Fruit fly (Drosophila melanogaster) whole organism, embryonic: ENCODE results near the gene Unr.

Source experiments
- Abd-B ChIP-seq: fragments of 200-800 bp; sonication (Bioruptor generic); optimal IDR thresholded peaks from 2 replicates; lab custom pipeline; 2018; ENCODE audit warnings: missing biosample characterization, mild to moderate bottlenecking, missing genetic modification characterization, moderate library complexity
- Atf6 ChIP-seq: fragments of 200-800 bp; sonication (Bioruptor generic); IDR thresholded peaks from 2 replicates; pipeline ENCODE4 v1.3.6; 2022; ENCODE audit warnings: missing biosample characterization, missing genetic modification characterization
- Bgb ChIP-seq: fragments of 200-800 bp; sonication (Bioruptor generic); IDR thresholded peaks from 2 replicates; pipeline ENCODE4 v1.3.6; 2022; ENCODE audit warnings: missing biosample characterization, missing genetic modification characterization; ENCODE audit not compliant: partially characterized antibody
- CG18599 ChIP-seq: fragments of 200-800 bp; sonication (Bioruptor generic); optimal IDR thresholded peaks from 3 replicates; lab custom pipeline; 2017; ENCODE audit warnings: missing biosample characterization, missing genetic modification characterization, mild to moderate bottlenecking, moderate library complexity, missing genetic modification reagents
- CG3847 ChIP-seq: fragments of 200-800 bp; sonication (Bioruptor generic); IDR thresholded peaks from 2 replicates; pipeline ENCODE4 v1.3.6; 2022; ENCODE audit warnings: missing biosample characterization, missing genetic modification characterization
- CG4617 ChIP-seq: fragments of 200-800 bp; sonication (Bioruptor generic); optimal IDR thresholded peaks from 3 replicates; lab custom pipeline; 2016; ENCODE audit warnings: missing biosample characterization, missing genetic modification characterization, borderline replicate concordance
- CG7987 ChIP-seq: fragments of 200-800 bp; sonication (Bioruptor generic); optimal IDR thresholded peaks from 2 replicates; lab custom pipeline; 2018; ENCODE audit warnings: missing biosample characterization, mild to moderate bottlenecking, missing genetic modification characterization, moderate library complexity
- CG8089 ChIP-seq: fragments of 200-800 bp; sonication (Bioruptor generic); optimal IDR thresholded peaks from 3 replicates; lab custom pipeline; 2016; ENCODE audit warnings: missing biosample characterization, missing genetic modification characterization
- D ChIP-seq, 2 experiments: fragments of 200-800 bp in 1 of 2; fragments of >200 bp in 1 of 2; sonication (Bioruptor generic) in 1 of 2; optimal IDR thresholded peaks; 2 replicates in 1 of 2; 3 replicates in 1 of 2; lab custom pipeline; 2017; ENCODE audit warnings: mild to moderate bottlenecking in 1 of 2, missing biosample characterization in 1 of 2, missing genetic modification characterization in 1 of 2, missing genetic modification reagents in 1 of 2
- D19A ChIP-seq: fragments of 200-800 bp; optimal IDR thresholded peaks from 3 replicates; lab custom pipeline; 2019; ENCODE audit warnings: missing biosample characterization, mild to moderate bottlenecking, missing genetic modification characterization, moderate library complexity
- Dbx ChIP-seq: fragments of 200-800 bp; sonication (Bioruptor generic); IDR thresholded peaks from 3 replicates; pipeline ENCODE4 v1.3.6; 2022; ENCODE audit warnings: missing biosample characterization, missing genetic modification characterization
- Deaf1 ChIP-seq: fragments of 200-800 bp; optimal IDR thresholded peaks from 3 replicates; lab custom pipeline; 2019; ENCODE audit warnings: missing biosample characterization, mild to moderate bottlenecking, missing genetic modification characterization, moderate library complexity
- ERR ChIP-seq: fragments of 200-800 bp; sonication (Bioruptor generic); optimal IDR thresholded peaks from 2 replicates; lab custom pipeline; 2016; ENCODE audit warnings: missing biosample characterization, missing genetic modification characterization
- Eip74EF ChIP-seq, 2 experiments: fragments of 200-800 bp in 1 of 2; fragments of >200 bp in 1 of 2; sonication (Bioruptor generic) in 1 of 2; optimal IDR thresholded peaks; 2 replicates each; lab custom pipeline; 2017 to 2019; ENCODE audit warnings: missing biosample characterization in 2 of 2, missing genetic modification characterization in 2 of 2, mild to moderate bottlenecking in 1 of 2, moderate library complexity in 1 of 2
- HLHmδ ChIP-seq: fragments of 200-800 bp; sonication (Bioruptor generic); optimal IDR thresholded peaks from 2 replicates; lab custom pipeline; 2018; ENCODE audit warnings: missing biosample characterization, mild to moderate bottlenecking, missing genetic modification characterization, moderate library complexity
- Hand ChIP-seq: fragments of 200-800 bp; sonication (Bioruptor generic); optimal IDR thresholded peaks from 2 replicates; lab custom pipeline; 2017; ENCODE audit warnings: mild to moderate bottlenecking, missing biosample characterization, missing genetic modification reagents, missing genetic modification characterization
- Jarid2 ChIP-seq: fragments of 200-800 bp; sonication (Bioruptor generic); optimal IDR thresholded peaks from 3 replicates; lab custom pipeline; 2017; ENCODE audit warnings: mild to moderate bottlenecking, missing biosample characterization, missing genetic modification reagents, missing genetic modification characterization
- MBD-R2 ChIP-seq: fragments of 200-800 bp; sonication (Bioruptor generic); IDR thresholded peaks from 2 replicates; pipeline ENCODE4 v1.3.6; 2022; ENCODE audit warnings: missing biosample characterization, missing genetic modification characterization
- MESR4 ChIP-seq: fragments of 200-800 bp; sonication (Bioruptor generic); optimal IDR thresholded peaks from 2 replicates; lab custom pipeline; 2018; ENCODE audit warnings: missing biosample characterization, mild to moderate bottlenecking, missing genetic modification characterization, moderate library complexity
- Med ChIP-seq: fragments of 200-800 bp; sonication (Bioruptor generic); peaks from one replicate; lab custom pipeline; 2016; ENCODE audit warnings: missing biosample characterization, missing genetic modification characterization, mild to moderate bottlenecking, inconsistent platforms, moderate library complexity
- Neu2 ChIP-seq: fragments of 200-800 bp; sonication (Bioruptor generic); optimal IDR thresholded peaks from 3 replicates; lab custom pipeline; 2016; ENCODE audit warnings: missing biosample characterization, missing genetic modification characterization, borderline replicate concordance
- Nf-YC ChIP-seq: fragments of 200-800 bp; optimal IDR thresholded peaks from 3 replicates; lab custom pipeline; 2019; ENCODE audit warnings: missing biosample characterization, mild to moderate bottlenecking, missing genetic modification characterization, moderate library complexity
- Stat92E ChIP-seq, 3 experiments: fragments of >200 bp in 2 of 3; fragments of 200-800 bp in 1 of 3; sonication (Bioruptor generic) in 1 of 3; optimal IDR thresholded peaks; 2 replicates each; lab custom pipeline; 2017 to 2019; ENCODE audit warnings: missing biosample characterization in 3 of 3, missing genetic modification characterization in 3 of 3, mild to moderate bottlenecking in 1 of 3, moderate library complexity in 1 of 3
- Trl ChIP-seq, 3 experiments: fragments of >200 bp in 2 of 3; fragments of 200-800 bp in 1 of 3; sonication (Bioruptor generic) in 1 of 3; optimal IDR thresholded peaks; 2 replicates in 1 of 3; 3 replicates in 2 of 3; lab custom pipeline; 2016 to 2017; ENCODE audit warnings: missing biosample characterization in 1 of 3, missing genetic modification characterization in 1 of 3
- Vsx1 ChIP-seq: fragments of 200-800 bp; sonication (Bioruptor generic); optimal IDR thresholded peaks from 2 replicates; lab custom pipeline; 2017; ENCODE audit warnings: missing biosample characterization, mild to moderate bottlenecking, missing genetic modification characterization, missing genetic modification reagents
- ara ChIP-seq: fragments of 200-800 bp; sonication (Bioruptor generic); IDR thresholded peaks from 2 replicates; pipeline ENCODE4 v1.3.6; 2022; ENCODE audit warnings: missing biosample characterization, missing genetic modification characterization
- az2 ChIP-seq: fragments of 200-800 bp; sonication (Bioruptor generic); optimal IDR thresholded peaks from 3 replicates; lab custom pipeline; 2016; ENCODE audit warnings: missing biosample characterization, missing genetic modification characterization
- bsh ChIP-seq, 2 experiments: fragments of 200-800 bp; sonication (Bioruptor generic); optimal IDR thresholded peaks; 2 replicates each; lab custom pipeline; 2017 to 2018; ENCODE audit warnings: mild to moderate bottlenecking in 2 of 2, missing biosample characterization in 2 of 2, missing genetic modification characterization in 2 of 2, moderate library complexity in 1 of 2
- ci ChIP-seq: fragments of 200-800 bp; sonication (Bioruptor generic); IDR thresholded peaks from 3 replicates; pipeline ENCODE4 v1.3.6; 2022; ENCODE audit warnings: missing biosample characterization, missing genetic modification characterization
- crol ChIP-seq: fragments of 200-800 bp; sonication (Bioruptor generic); IDR thresholded peaks from 2 replicates; pipeline ENCODE4 v1.3.6; 2022; ENCODE audit warnings: missing biosample characterization, missing genetic modification characterization
- crp ChIP-seq, 2 experiments: fragments of 200-800 bp; sonication (Bioruptor generic); optimal IDR thresholded peaks; 2 replicates in 1 of 2; 3 replicates in 1 of 2; lab custom pipeline; 2017; ENCODE audit warnings: missing biosample characterization in 2 of 2, missing genetic modification characterization in 2 of 2, mild to moderate bottlenecking in 1 of 2, moderate library complexity in 1 of 2
- dati ChIP-seq: fragments of 200-800 bp; sonication (Bioruptor generic); IDR thresholded peaks from 2 replicates; pipeline ENCODE4 v1.3.6; 2022; ENCODE audit warnings: missing biosample characterization, missing genetic modification characterization
- grau ChIP-seq: fragments of 200-800 bp; optimal IDR thresholded peaks from 3 replicates; lab custom pipeline; 2019; ENCODE audit warnings: missing biosample characterization, mild to moderate bottlenecking, missing genetic modification characterization, moderate library complexity
- kni ChIP-seq: fragments of 200-800 bp; sonication (Bioruptor generic); optimal IDR thresholded peaks from 3 replicates; lab custom pipeline; 2017; ENCODE audit warnings: mild to moderate bottlenecking, missing biosample characterization, missing genetic modification reagents, missing genetic modification characterization
- lmd ChIP-seq: fragments of 200-800 bp; sonication (Bioruptor generic); IDR thresholded peaks from 2 replicates; pipeline ENCODE4 v1.3.6; 2022; ENCODE audit warnings: missing biosample characterization, missing genetic modification characterization
- lov ChIP-seq, 2 experiments: fragments of 200-800 bp in 1 of 2; fragments of >200 bp in 1 of 2; sonication (Bioruptor generic) in 1 of 2; IDR thresholded peaks in 1 of 2; optimal IDR thresholded peaks in 1 of 2; 2 replicates in 1 of 2; 3 replicates in 1 of 2; pipeline versions ENCODE4 v1.3.6 to Lab custom; 2017 to 2022; ENCODE audit warnings: missing biosample characterization in 1 of 2, missing genetic modification characterization in 1 of 2
- phol ChIP-seq: fragments of 200-800 bp; sonication (Bioruptor generic); optimal IDR thresholded peaks from 3 replicates; lab custom pipeline; 2018; ENCODE audit warnings: missing biosample characterization, mild to moderate bottlenecking, missing genetic modification characterization, moderate library complexity
- prd ChIP-seq, 3 experiments: fragments of >200 bp in 2 of 3; fragments of 200-800 bp in 1 of 3; sonication (Bioruptor generic) in 1 of 3; optimal IDR thresholded peaks in 2 of 3; IDR thresholded peaks in 1 of 3; 2 replicates in 2 of 3; 3 replicates in 1 of 3; pipeline versions ENCODE4 v1.3.6 to Lab custom; 2017 to 2022; ENCODE audit warnings: missing biosample characterization in 1 of 3, missing genetic modification characterization in 1 of 3
- ranshi ChIP-seq: fragments of 200-800 bp; sonication (Bioruptor generic); IDR thresholded peaks from 2 replicates; pipeline ENCODE4 v1.3.6; 2022; ENCODE audit warnings: missing biosample characterization, missing genetic modification characterization
- row ChIP-seq: fragments of 200-800 bp; sonication (Bioruptor generic); IDR thresholded peaks from 3 replicates; pipeline ENCODE4 v1.3.6; 2022; ENCODE audit warnings: missing biosample characterization, missing genetic modification characterization
- sisA ChIP-seq: fragments of 200-800 bp; sonication (Bioruptor generic); IDR thresholded peaks from 2 replicates; pipeline ENCODE4 v1.3.6; 2022; ENCODE audit warnings: missing biosample characterization, missing genetic modification characterization
- ssp ChIP-seq: fragments of 200-800 bp; sonication (Bioruptor generic); IDR thresholded peaks from 2 replicates; pipeline ENCODE4 v1.3.6; 2022; ENCODE audit warnings: missing biosample characterization, missing genetic modification characterization
- vvl ChIP-seq: fragments of 200-800 bp; sonication (Bioruptor generic); IDR thresholded peaks from 2 replicates; pipeline ENCODE4 v1.3.6; 2022; ENCODE audit warnings: missing biosample characterization, missing genetic modification characterization

Gene Unr

DNA sequence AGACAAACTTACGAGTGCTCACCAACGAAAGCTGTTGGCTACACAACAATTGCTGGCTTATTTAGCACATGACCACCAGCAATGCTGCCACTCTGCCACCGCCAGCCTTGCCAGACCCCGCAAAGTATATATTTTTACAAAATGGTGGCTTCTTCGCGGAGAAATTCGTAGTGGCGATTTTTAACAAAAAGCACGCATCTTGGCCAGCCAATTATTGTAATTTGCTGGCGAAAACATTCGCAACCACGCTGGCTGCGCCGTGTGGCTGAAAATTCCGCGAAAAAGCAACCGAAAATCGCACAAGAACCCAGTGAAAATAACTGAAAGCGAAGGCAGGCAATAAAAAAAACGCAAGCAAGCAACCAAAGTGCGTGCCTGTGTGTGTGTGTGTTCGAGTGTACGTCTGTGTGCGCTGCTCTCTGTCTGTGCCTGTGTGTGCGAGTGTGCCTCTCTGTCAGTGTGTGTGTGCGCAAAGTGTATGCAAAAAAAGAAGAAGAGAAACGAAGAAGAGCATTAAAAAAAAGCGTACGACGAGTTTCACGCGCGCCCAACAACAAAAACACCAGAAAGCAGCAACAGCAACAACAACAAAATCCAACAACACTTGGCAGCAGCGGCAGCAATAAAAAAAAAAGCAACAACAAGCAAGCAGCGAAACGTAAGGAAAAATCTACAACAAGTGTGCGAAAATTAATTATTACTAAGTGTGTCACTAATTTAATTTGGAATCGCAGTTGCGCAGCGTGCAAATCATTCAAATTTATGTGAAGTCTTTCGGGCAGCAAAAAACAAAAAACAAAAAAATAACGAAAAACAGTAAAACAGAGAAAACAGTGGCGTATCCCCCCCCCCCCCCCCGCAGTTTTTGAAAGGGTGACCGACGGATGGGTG lies 7.9 kb upstream of the Unr start, which contains the start of gene Gug (continued):
- TF ChIP-seq Abd-B = peak; percentile 79
- peak; percentile 2 for TF ChIP-seq Hand (GFP tag; lab: Kevin White, UChicago)
- TF ChIP-seq Eip74EF (GFP tag; optimal IDR thresholded peaks at IDR 0.05; lab: Kevin White, UChicago) = no peak
- peak; percentile 41; the same call in 2 of the 3 replicates for TF ChIP-seq row (GFP tag; lab: Robert Waterston, UW)
- TF ChIP-seq D19A (tag; lab: Kevin White, UChicago) = peak; percentile 45
- TF ChIP-seq vvl (GFP tag; lab: Robert Waterston, UW) = peak; percentile 20
- TF ChIP-seq Stat92E (GFP tag; optimal IDR thresholded peaks at IDR 0.05; lab: Kevin White, UChicago) = peak in 1 of 3 experiments; percentile 53
- peak; percentile 59 for TF ChIP-seq CG7987 (GFP tag; lab: Kevin White, UChicago)
- TF ChIP-seq Nf-YC (tag; lab: Kevin White, UChicago) = peak; percentile 36
- TF ChIP-seq crol (GFP tag; lab: Robert Waterston, UW) = 0 out of 2 replicates have a peak, but pooled peaks have one; percentile 6
- peak; percentile 16; the same call in 1 of the 3 replicates for TF ChIP-seq ci (GFP tag; lab: Robert Waterston, UW)
- 0 out of 2 replicates have a peak, but pooled peaks have one; percentile 40 for TF ChIP-seq ara (GFP tag; lab: Robert Waterston, UW)
- peak; percentile 4 for TF ChIP-seq grau
- TF ChIP-seq MBD-R2 (GFP tag; lab: Robert Waterston, UW) = peak; percentile 16
- TF ChIP-seq CG8089 = no peak
- peak; percentile 15 for TF ChIP-seq kni
- peak; percentile 97 for TF ChIP-seq MESR4 (GFP tag; lab: Kevin White, UChicago)
- TF ChIP-seq bsh (GFP tag; optimal IDR thresholded peaks at IDR 0.05; lab: Kevin White, UChicago) = peak in 1 of 2 experiments; percentile 99
- peak; percentile 57 for TF ChIP-seq CG3847 (GFP tag; lab: Robert Waterston, UW)
- TF ChIP-seq Vsx1 (GFP tag; lab: Kevin White, UChicago) = peak; percentile 12
- peak; percentile 74 for TF ChIP-seq Jarid2 (GFP tag; lab: Kevin White, UChicago)
- peak in 1 of 2 experiments; percentile 6 for TF ChIP-seq crp (GFP tag; optimal IDR thresholded peaks at IDR 0.05; lab: Kevin White, UChicago)
- no peak for TF ChIP-seq az2 (GFP tag; lab: Kevin White, UChicago)
- TF ChIP-seq lmd = peak; percentile 19; the same call in 1 of the 2 replicates
- TF ChIP-seq Bgb (GFP tag; lab: Robert Waterston, UW) = peak; percentile 25; the same call in 1 of the 2 replicates
- TF ChIP-seq CG18599 (GFP tag; lab: Kevin White, UChicago) = peak; percentile 13
- peak; percentile 20; the same call in 1 of the 2 replicates for TF ChIP-seq ssp (GFP tag; lab: Robert Waterston, UW)
- TF ChIP-seq sisA = peak; percentile 22; the same call in 1 of the 2 replicates
- peak; percentile 76 for TF ChIP-seq D (optimal IDR thresholded peaks at IDR 0.05; lab: Kevin White, UChicago)
- no peak for TF ChIP-seq D (GFP tag; optimal IDR thresholded peaks at IDR 0.05; lab: Kevin White, UChicago)
- TF ChIP-seq Deaf1 (tag; lab: Kevin White, UChicago) = peak; percentile 62
- peak; percentile 40 for TF ChIP-seq HLHmδ
- peak; percentile 38 for TF ChIP-seq ERR (GFP tag; lab: Kevin White, UChicago)
- TF ChIP-seq Trl (optimal IDR thresholded peaks at IDR 0.05; lab: Kevin White, UChicago) = peak in 1 of 2 experiments; percentile 73
- TF ChIP-seq Trl (GFP tag; optimal IDR thresholded peaks at IDR 0.05; lab: Kevin White, UChicago) = no peak
- peak; percentile 2 for TF ChIP-seq lov (optimal IDR thresholded peaks at IDR 0.05; lab: Kevin White, UChicago)
- TF ChIP-seq lov (GFP tag; IDR thresholded peaks at IDR 0.05; lab: Robert Waterston, UW) = no peak
- TF ChIP-seq Med = peak; percentile 76
- peak; percentile 12; the same call in 1 of the 2 replicates for TF ChIP-seq Atf6 (GFP tag; lab: Robert Waterston, UW)
- no peak for TF ChIP-seq prd (optimal IDR thresholded peaks at IDR 0.05; lab: Kevin White, UChicago)
- TF ChIP-seq prd (GFP tag; IDR thresholded peaks at IDR 0.05; lab: Robert Waterston, UW) = 0 out of 3 replicates have a peak, but pooled peaks have one; percentile 9
- TF ChIP-seq Dbx (GFP tag; lab: Robert Waterston, UW) = peak; percentile 13; the same call in 1 of the 3 replicates
- TF ChIP-seq CG4617 (GFP tag; lab: Kevin White, UChicago) = peak; percentile 51
- TF ChIP-seq ranshi (GFP tag; lab: Robert Waterston, UW) = peak; percentile 39; the same call in 1 of the 2 replicates
- 0 out of 2 replicates have a peak, but pooled peaks have one; percentile 25 for TF ChIP-seq dati (GFP tag; lab: Robert Waterston, UW)
- TF ChIP-seq Neu2 (GFP tag; lab: Kevin White, UChicago) = no peak
- peak; percentile 98 for TF ChIP-seq phol (tag; lab: Kevin White, UChicago)
